Fruit fly (Drosophila melanogaster): Measurements from ENCODE around the gene VhaAC45RP.

Gene VhaAC45RP

dm6 chr3R:30134063-30135047 is 31.9 kb downstream of the VhaAC45RP start, which contains the start of gene Tpi:
Tpi (minus strand) TSS chr3R:30134599.
- TF ChIP-seq psq (optimal IDR thresholded peaks at IDR 0.05), result no peak
- TF ChIP-seq Myc (optimal IDR thresholded peaks at IDR 0.05), result no peak
- no peak for TF ChIP-seq h (optimal IDR thresholded peaks at IDR 0.05)
- no peak for TF ChIP-seq insv (optimal IDR thresholded peaks at IDR 0.05)
- no peak for TF ChIP-seq Sin3A (optimal IDR thresholded peaks at IDR 0.05)
- no peak for TF ChIP-seq ttk (optimal IDR thresholded peaks at IDR 0.05)

- no peak for TF ChIP-seq Myc (optimal IDR thresholded peaks at IDR 0.05)
- no peak for TF ChIP-seq insv (optimal IDR thresholded peaks at IDR 0.05)
- no peak for TF ChIP-seq ttk (optimal IDR thresholded peaks at IDR 0.05)
- TF ChIP-seq psq (optimal IDR thresholded peaks at IDR 0.05), result no peak
- TF ChIP-seq h (optimal IDR thresholded peaks at IDR 0.05), result no peak
- no peak for TF ChIP-seq Sin3A (optimal IDR thresholded peaks at IDR 0.05)
Observed at dm6 chr3R:30132295-30132694, 33.9 kb downstream of the VhaAC45RP start, which contains the start of gene CG31029. CG31029 (minus strand) TSS chr3R:30132395.

dm6 chr3R:30129019-30129418 is 37.2 kb downstream of the VhaAC45RP start, which contains the start of gene Ppi1:
Ppi1 (minus strand) TSS chr3R:30129119.
- no peak for TF ChIP-seq Sin3A (optimal IDR thresholded peaks at IDR 0.05)
- no peak for TF ChIP-seq ttk (optimal IDR thresholded peaks at IDR 0.05)
- no peak for TF ChIP-seq psq (optimal IDR thresholded peaks at IDR 0.05)
- no peak for TF ChIP-seq Myc (optimal IDR thresholded peaks at IDR 0.05)
- TF ChIP-seq insv (optimal IDR thresholded peaks at IDR 0.05), result no peak
- TF ChIP-seq h (optimal IDR thresholded peaks at IDR 0.05), result no peak

dm6 chr3R:30124635-30125034 is 41.6 kb downstream of the VhaAC45RP start, which contains the start of gene CG45073:
CG45073 (minus strand) TSS chr3R:30124735.
- TF ChIP-seq Sin3A (optimal IDR thresholded peaks at IDR 0.05) (no peak), ttk (optimal IDR thresholded peaks at IDR 0.05) (no peak), psq (optimal IDR thresholded peaks at IDR 0.05) (no peak), Myc (optimal IDR thresholded peaks at IDR 0.05) (no peak), insv (optimal IDR thresholded peaks at IDR 0.05) (no peak), h (optimal IDR thresholded peaks at IDR 0.05) (no peak)

- TF ChIP-seq ttk (optimal IDR thresholded peaks at IDR 0.05), result no peak
- TF ChIP-seq Sin3A (optimal IDR thresholded peaks at IDR 0.05), result no peak
- no peak for TF ChIP-seq Myc (optimal IDR thresholded peaks at IDR 0.05)
- no peak for TF ChIP-seq h (optimal IDR thresholded peaks at IDR 0.05)
- TF ChIP-seq psq (optimal IDR thresholded peaks at IDR 0.05), result no peak
- TF ChIP-seq insv (optimal IDR thresholded peaks at IDR 0.05), result no peak
Observed at dm6 chr3R:30123163-30123562, 43.1 kb downstream of the VhaAC45RP start, which contains the start of gene CG45072. CG45072 (minus strand) TSS chr3R:30123263.

- TF ChIP-seq insv (optimal IDR thresholded peaks at IDR 0.05) (no peak), Myc (optimal IDR thresholded peaks at IDR 0.05) (no peak), ttk (optimal IDR thresholded peaks at IDR 0.05) (no peak), Sin3A (optimal IDR thresholded peaks at IDR 0.05) (no peak), psq (optimal IDR thresholded peaks at IDR 0.05) (no peak), h (optimal IDR thresholded peaks at IDR 0.05) (no peak)
Observed at dm6 chr3R:30121731-30122130, 44.5 kb downstream of the VhaAC45RP start.

Data from Kc167 (cell line).